Worm (Caenorhabditis elegans): ENCODE results near the gene W05E10.2.

W05E10.2 gene

DNA sequence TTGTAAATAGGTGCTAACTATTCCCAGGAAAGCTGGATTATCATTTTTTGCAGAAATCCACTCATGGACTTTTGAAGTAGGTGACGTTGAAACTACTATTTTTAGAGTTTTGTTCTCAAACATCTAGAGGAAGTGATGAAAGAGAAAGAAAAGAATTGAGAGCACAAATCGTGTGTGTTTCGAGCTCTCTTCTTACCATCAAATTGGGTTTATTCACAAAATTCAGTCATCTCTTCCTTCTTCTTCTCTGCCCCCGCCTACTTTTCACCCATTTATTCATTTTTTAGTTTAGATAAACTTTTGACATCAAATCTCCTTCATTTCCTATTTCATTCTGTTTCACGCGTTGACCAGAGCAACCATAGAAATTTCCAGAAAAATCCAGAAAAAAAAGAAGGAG lies at the start of gene W05E10.2:
W05E10.2 (plus strand) TSS at position 301 of the 400 bp plus-strand sequence.
- TF ChIP-seq tbx-8 (GFP tag; optimal IDR thresholded peaks at IDR 0.05): no peak
- peak; percentile 33 for TF ChIP-seq ces-1 (GFP tag; optimal IDR thresholded peaks at IDR 0.05)
- TF ChIP-seq zip-8 (tag; optimal IDR thresholded peaks at IDR 0.05): no peak
- TF ChIP-seq ham-2 (GFP tag; optimal IDR thresholded peaks at IDR 0.05): no peak
- TF ChIP-seq mab-5 (tag; optimal IDR thresholded peaks at IDR 0.05): no peak
- no peak for TF ChIP-seq drap-1 (GFP tag; optimal IDR thresholded peaks at IDR 0.05)
- no peak for TF ChIP-seq flh-1 (GFP tag; optimal IDR thresholded peaks at IDR 0.05)

DNA sequence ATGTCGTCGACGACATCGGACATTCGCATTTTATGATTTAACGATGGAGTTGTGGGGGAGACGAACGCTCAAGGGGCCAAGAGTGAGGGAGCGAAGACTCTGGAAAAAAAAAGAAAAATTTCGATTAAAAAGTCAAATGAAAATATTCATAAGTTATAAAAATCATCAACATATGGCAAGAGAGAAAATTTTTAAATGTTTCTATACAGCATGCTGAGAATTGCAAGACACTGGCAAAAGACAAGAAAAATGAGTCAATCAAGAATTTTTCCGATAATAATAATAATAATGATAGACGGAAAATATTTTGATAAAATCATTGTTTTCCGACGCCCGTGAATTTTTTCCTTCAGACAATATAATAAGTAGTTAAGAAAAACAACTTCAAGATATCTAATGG lies 49.8 kb upstream of the W05E10.2 start, which contains the start of gene sipa-1:
sipa-1 (minus strand) TSS at position 101 of the 400 bp plus-strand sequence.
- no peak for TF ChIP-seq nhr-237 (tag; optimal IDR thresholded peaks at IDR 0.05)
- no peak for TF ChIP-seq lin-13 (tag; optimal IDR thresholded peaks at IDR 0.05)
- TF ChIP-seq zip-8 (tag; optimal IDR thresholded peaks at IDR 0.05): no peak
- TF ChIP-seq snpc-4 (tag; optimal IDR thresholded peaks at IDR 0.05): no peak
- TF ChIP-seq blmp-1 (tag; optimal IDR thresholded peaks at IDR 0.05): no peak
- no peak for TF ChIP-seq drap-1 (GFP tag; optimal IDR thresholded peaks at IDR 0.05)
- TF ChIP-seq M03D4.4 (tag; optimal IDR thresholded peaks at IDR 0.05): no peak
- no peak for TF ChIP-seq hlh-1 (tag; optimal IDR thresholded peaks at IDR 0.05)
- no peak for TF ChIP-seq nhr-76 (tag; optimal IDR thresholded peaks at IDR 0.05)
- no peak for TF ChIP-seq elt-3 (tag; optimal IDR thresholded peaks at IDR 0.05)
- no peak for TF ChIP-seq nhr-2 (tag; optimal IDR thresholded peaks at IDR 0.05)
- no peak for TF ChIP-seq unc-62 (GFP tag; optimal IDR thresholded peaks at IDR 0.05)
- no peak for TF ChIP-seq ceh-83 (GFP tag; optimal IDR thresholded peaks at IDR 0.05)
- TF ChIP-seq nhr-28 (tag; optimal IDR thresholded peaks at IDR 0.05): no peak
- no peak for TF ChIP-seq mls-2 (tag; optimal IDR thresholded peaks at IDR 0.05)
- TF ChIP-seq tbx-8 (GFP tag; optimal IDR thresholded peaks at IDR 0.05): no peak
- no peak for TF ChIP-seq mep-1 (tag; optimal IDR thresholded peaks at IDR 0.05)
- TF ChIP-seq flh-1 (GFP tag; optimal IDR thresholded peaks at IDR 0.05): no peak

DNA sequence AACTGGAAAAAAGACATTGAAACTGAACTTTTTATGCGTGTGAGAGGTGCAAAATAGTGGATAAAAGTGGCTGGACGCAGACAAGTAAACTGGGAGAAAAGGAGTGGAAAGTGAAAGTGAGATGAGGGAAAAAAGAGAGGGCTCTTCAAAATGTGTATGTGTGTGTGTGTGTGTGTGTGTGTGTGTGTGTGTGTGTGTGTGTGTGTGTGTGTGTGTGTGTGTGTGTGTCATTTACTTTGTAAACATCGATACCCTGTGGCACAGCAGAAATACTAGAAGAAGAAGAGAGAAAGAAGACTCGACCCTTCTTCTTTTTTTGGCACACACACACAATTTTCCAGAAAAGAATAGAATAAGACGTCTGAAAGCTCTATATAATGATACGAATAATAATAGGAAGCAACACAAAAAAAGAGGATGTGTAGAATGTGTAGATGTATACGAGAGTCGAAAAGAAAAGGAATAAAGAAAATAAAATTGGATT lies 48.3 kb upstream of the W05E10.2 start:
- TF ChIP-seq unc-39 (tag; optimal IDR thresholded peaks at IDR 0.05): no peak
- no peak for TF ChIP-seq nhr-2 (tag; optimal IDR thresholded peaks at IDR 0.05)
- no peak for TF ChIP-seq lsy-2 (tag; optimal IDR thresholded peaks at IDR 0.05)
- TF ChIP-seq snpc-4 (tag; optimal IDR thresholded peaks at IDR 0.05): no peak
- TF ChIP-seq ceh-83 (GFP tag; optimal IDR thresholded peaks at IDR 0.05): peak; percentile 32
- no peak for TF ChIP-seq flh-1 (GFP tag; optimal IDR thresholded peaks at IDR 0.05)
- peak; percentile 24 for TF ChIP-seq mls-2 (tag; optimal IDR thresholded peaks at IDR 0.05)
- no peak for TF ChIP-seq sem-2 (GFP tag; optimal IDR thresholded peaks at IDR 0.05)
- peak; percentile 34 for TF ChIP-seq pha-4 (tag; optimal IDR thresholded peaks at IDR 0.05)
- peak; percentile 70 for TF ChIP-seq ces-1 (GFP tag; optimal IDR thresholded peaks at IDR 0.05)
- TF ChIP-seq zip-8 (tag; optimal IDR thresholded peaks at IDR 0.05): no peak
- peak; percentile 23 for TF ChIP-seq drap-1 (GFP tag; optimal IDR thresholded peaks at IDR 0.05)
- no peak for TF ChIP-seq hlh-1 (tag; optimal IDR thresholded peaks at IDR 0.05)
- no peak for TF ChIP-seq elt-1 (tag; optimal IDR thresholded peaks at IDR 0.05; ENCODE audit: borderline replicate concordance, insufficient read depth)
- TF ChIP-seq bed-3 (GFP tag; optimal IDR thresholded peaks at IDR 0.05): no peak
- no peak for TF ChIP-seq nhr-28 (tag; optimal IDR thresholded peaks at IDR 0.05)
- no peak for TF ChIP-seq nhr-237 (tag; optimal IDR thresholded peaks at IDR 0.05)
- no peak for TF ChIP-seq ham-2 (GFP tag; optimal IDR thresholded peaks at IDR 0.05)
- TF ChIP-seq cnd-1 (tag; optimal IDR thresholded peaks at IDR 0.05): no peak
- TF ChIP-seq unc-62 (GFP tag; optimal IDR thresholded peaks at IDR 0.05): no peak
- TF ChIP-seq nhr-76 (tag; optimal IDR thresholded peaks at IDR 0.05): no peak
- no peak for TF ChIP-seq mab-5 (tag; optimal IDR thresholded peaks at IDR 0.05)
- no peak for TF ChIP-seq lin-13 (tag; optimal IDR thresholded peaks at IDR 0.05)
- peak; percentile 53 for TF ChIP-seq M03D4.4 (tag; optimal IDR thresholded peaks at IDR 0.05)
- no peak for TF ChIP-seq ceh-43 (GFP tag; optimal IDR thresholded peaks at IDR 0.05)
- no peak for TF ChIP-seq lin-32 (GFP tag; optimal IDR thresholded peaks at IDR 0.05)
- no peak for TF ChIP-seq tbx-8 (GFP tag; optimal IDR thresholded peaks at IDR 0.05)
- TF ChIP-seq sptf-1 (tag; optimal IDR thresholded peaks at IDR 0.05): peak; percentile 41
- TF ChIP-seq mep-1 (tag; optimal IDR thresholded peaks at IDR 0.05): no peak
- TF ChIP-seq blmp-1 (tag; optimal IDR thresholded peaks at IDR 0.05): no peak
- peak; percentile 13 for TF ChIP-seq unc-120 (tag; optimal IDR thresholded peaks at IDR 0.05; ENCODE audit: poor library complexity, severe bottlenecking)
- TF ChIP-seq ceh-39 (tag; optimal IDR thresholded peaks at IDR 0.05): no peak
- TF ChIP-seq elt-3 (tag; optimal IDR thresholded peaks at IDR 0.05): no peak

DNA sequence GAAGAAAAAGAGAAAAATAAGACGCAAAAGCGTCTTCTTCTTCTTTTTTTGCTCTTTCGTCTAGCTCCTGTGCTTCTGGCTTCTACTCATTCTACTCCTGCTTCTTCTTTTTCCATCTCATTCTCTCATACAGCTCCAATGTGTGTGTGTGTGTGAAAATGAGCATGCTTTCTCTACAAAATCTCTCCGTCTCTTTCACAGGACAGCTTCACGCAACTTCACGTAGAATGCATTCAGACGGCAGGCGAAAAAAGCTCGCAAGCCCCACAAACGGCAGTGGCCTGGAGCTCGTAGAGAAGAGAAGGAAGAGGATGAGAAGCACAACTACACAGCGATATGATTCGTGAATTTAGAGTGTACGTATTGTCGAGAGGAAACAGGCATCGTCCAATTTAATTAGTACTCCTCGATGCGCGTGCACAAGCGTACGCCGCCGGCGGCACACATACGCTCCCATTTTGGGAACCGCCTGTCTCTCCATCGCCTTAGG lies 45.6 kb upstream of the W05E10.2 start:
- no peak for TF ChIP-seq ceh-39 (tag; optimal IDR thresholded peaks at IDR 0.05)
- no peak for TF ChIP-seq cnd-1 (tag; optimal IDR thresholded peaks at IDR 0.05)
- no peak for TF ChIP-seq hlh-1 (tag; optimal IDR thresholded peaks at IDR 0.05)
- no peak for TF ChIP-seq bed-3 (GFP tag; optimal IDR thresholded peaks at IDR 0.05)
- peak; percentile 38 for TF ChIP-seq drap-1 (GFP tag; optimal IDR thresholded peaks at IDR 0.05)
- TF ChIP-seq zip-8 (tag; optimal IDR thresholded peaks at IDR 0.05): no peak
- no peak for TF ChIP-seq nhr-28 (tag; optimal IDR thresholded peaks at IDR 0.05)
- peak; percentile 96 for TF ChIP-seq ces-1 (GFP tag; optimal IDR thresholded peaks at IDR 0.05)
- TF ChIP-seq ztf-11 (tag; optimal IDR thresholded peaks at IDR 0.05): no peak
- peak; percentile 0 for TF ChIP-seq mep-1 (tag; optimal IDR thresholded peaks at IDR 0.05)
- TF ChIP-seq tbx-8 (GFP tag; optimal IDR thresholded peaks at IDR 0.05): no peak
- TF ChIP-seq elt-3 (tag; optimal IDR thresholded peaks at IDR 0.05): no peak
- TF ChIP-seq mls-2 (tag; optimal IDR thresholded peaks at IDR 0.05): peak; percentile 57
- TF ChIP-seq pha-4 (tag; optimal IDR thresholded peaks at IDR 0.05): no peak
- TF ChIP-seq M03D4.4 (tag; optimal IDR thresholded peaks at IDR 0.05): no peak
- TF ChIP-seq unc-120 (tag; optimal IDR thresholded peaks at IDR 0.05; ENCODE audit: poor library complexity, severe bottlenecking): peak; percentile 48

Data from whole organism, mixed stage, embryonic.